Fruit fly (Drosophila melanogaster): Measurements from ENCODE around the gene CG5262.

CG5262 gene

dm6 chr3L:20448773-20449172 lies 18.5 kb upstream of the CG5262 start:
- TF ChIP-seq CTCF (optimal IDR thresholded peaks at IDR 0.05) (no peak), CG8478 (optimal IDR thresholded peaks at IDR 0.05) (no peak)

- TF ChIP-seq CG8478 (optimal IDR thresholded peaks at IDR 0.05) (no peak), CTCF (optimal IDR thresholded peaks at IDR 0.05) (no peak)
Measured at dm6 chr3L:20447957-20448356, 17.7 kb upstream of the CG5262 start.

- TF ChIP-seq CG8478 (optimal IDR thresholded peaks at IDR 0.05) (no peak), CTCF (optimal IDR thresholded peaks at IDR 0.05) (no peak)
Measured at dm6 chr3L:20447337-20447736, 17.1 kb upstream of the CG5262 start.

DNA sequence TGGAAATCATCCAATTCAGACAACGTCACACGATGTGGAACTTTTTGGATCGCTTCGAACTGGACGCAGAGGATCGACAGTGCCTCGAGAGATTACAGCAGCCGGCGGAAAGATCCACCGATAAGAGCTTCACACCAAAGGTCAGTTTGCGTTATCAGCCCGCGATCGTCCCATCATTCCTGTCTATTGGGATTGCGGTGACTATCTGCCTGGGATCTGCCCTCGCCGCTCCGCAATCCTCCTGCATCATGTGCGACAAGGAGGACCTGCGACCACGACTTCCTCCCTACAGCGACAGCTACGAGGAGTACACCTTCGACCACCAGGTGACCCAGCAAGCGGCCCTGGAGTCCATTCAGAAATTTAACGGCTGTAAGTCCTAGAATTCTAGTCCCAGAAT lies 15.8 kb upstream of the CG5262 start:
- no peak for TF ChIP-seq CG8478 (optimal IDR thresholded peaks at IDR 0.05)
- TF ChIP-seq CTCF (optimal IDR thresholded peaks at IDR 0.05) = no peak

DNA sequence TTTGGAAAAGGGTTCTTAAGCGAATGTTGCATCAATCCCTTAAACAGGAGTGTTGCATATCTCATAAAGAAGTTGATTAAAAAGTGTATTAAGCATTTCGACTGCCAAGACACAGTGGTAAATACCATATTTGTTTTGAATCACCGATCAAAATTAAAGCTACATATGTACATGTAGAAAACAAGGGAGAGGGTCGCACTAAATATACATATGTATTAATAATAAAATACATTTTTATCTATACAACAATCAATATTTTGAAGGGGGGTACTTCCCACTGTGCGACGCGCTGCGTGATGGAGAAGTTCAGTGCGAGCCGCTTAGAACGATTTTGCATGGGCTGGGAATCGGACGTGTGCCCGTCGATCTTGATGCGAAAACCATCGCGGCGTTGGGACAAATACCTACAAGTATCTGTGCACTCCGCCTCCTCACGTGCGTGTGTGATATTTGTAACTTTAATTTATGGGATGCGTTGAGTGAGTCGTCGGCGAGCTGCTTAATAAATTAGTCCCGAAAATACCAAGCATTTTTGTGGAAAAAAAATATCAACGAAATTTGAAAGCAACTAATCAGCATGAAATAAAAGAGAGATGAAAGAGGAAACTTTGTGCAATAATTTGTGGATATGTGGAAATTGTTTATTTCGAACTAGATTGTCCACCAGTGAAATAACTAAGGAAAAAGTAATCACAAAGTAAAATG lies 14.7 kb upstream of the CG5262 start:
- no peak for TF ChIP-seq CTCF (optimal IDR thresholded peaks at IDR 0.05)
- no peak for TF ChIP-seq CG8478 (optimal IDR thresholded peaks at IDR 0.05)

- TF ChIP-seq CTCF (optimal IDR thresholded peaks at IDR 0.05) = no peak
- no peak for TF ChIP-seq CG8478 (optimal IDR thresholded peaks at IDR 0.05)
Measured at dm6 chr3L:20442674-20443313, 12.5 kb upstream of the CG5262 start.

DNA sequence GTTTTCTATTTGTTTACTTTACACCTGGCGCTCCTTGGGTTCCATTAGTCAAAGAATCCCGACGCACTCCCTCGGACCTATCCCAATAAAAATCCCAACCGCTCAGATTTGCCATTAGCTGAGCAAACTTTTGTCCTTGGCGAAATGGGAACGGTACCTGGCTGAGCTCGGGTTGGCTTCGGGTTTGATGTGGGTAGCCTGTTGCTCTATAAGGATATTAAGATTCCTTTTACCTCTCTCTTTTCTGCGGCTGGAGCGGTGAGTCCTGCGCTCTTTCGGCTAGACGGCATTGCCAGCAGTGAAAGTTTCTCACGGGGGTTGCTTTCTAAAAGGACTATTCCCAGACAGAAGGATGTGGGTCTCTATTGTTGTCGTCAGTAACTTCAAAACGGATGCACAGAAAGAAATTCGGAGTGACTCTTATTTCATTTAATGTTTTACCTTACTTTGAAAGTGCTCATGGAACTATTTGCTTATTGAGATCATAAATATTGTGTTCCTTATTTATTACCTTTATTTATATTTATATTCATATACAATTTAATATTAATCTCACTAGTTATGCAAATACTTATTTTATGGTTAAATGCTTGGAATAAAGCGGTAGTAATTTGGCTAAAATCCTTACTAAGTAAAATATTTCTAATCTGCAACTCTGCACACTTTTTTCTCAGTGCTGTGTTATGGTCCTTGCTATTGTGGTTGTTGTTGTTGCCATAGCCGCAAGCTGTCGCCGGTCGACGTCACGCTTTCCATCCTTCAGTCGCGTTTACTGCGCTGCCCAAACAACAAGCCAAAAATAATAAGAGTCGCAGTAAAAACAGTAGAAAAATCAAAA lies 11.6 kb upstream of the CG5262 start, which contains the start of gene CG5910:
Gene CG5910 (plus strand): TSS at position 788 of the 838 bp plus-strand sequence.
- TF ChIP-seq CG8478 (optimal IDR thresholded peaks at IDR 0.05) (no peak), CTCF (optimal IDR thresholded peaks at IDR 0.05) (no peak)

DNA sequence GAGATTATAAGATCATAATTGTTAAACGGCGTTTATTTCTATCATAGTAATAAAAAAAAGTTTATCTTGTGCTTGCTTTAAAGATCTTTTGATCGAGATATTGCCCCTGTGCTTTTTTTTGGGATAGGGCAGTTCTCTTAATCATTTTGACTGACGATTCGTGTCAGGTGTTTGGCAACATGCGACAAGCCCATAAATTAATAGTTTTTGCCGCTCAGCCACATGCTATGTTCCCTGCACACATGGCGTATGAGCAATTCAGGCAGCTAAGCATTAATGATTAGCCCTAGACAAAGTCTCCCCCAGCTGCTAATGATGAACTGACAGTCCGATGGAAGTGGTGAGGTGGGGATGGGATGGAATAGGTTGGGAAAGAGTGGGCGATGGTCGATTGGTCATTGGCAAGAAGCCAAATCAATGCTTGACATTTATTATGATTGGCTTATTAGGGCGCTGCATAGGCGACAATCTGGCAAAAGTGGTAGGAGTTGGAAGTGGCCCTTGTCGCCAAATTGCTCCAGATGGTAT lies 10.7 kb upstream of the CG5262 start:
- TF ChIP-seq CTCF (optimal IDR thresholded peaks at IDR 0.05) = no peak
- TF ChIP-seq CG8478 (optimal IDR thresholded peaks at IDR 0.05) = no peak

DNA sequence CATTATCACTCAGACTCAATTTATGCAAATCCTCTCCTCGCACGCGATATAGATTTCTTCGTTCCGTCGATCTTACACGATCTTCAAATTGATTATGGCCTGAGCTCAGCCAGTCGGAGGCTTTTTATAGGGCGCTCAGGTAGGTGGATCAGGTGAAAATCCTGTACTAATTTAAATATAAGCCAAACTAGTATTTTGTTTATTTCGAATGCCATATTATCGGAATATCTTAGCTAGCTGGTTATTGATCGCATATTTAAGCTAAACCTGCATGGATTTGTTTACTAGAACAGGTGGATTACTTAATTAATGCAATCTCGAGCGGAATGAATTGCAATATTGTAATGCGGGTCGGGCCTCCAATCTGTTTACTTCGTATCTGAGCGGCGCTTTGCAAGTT lies 9.5 kb upstream of the CG5262 start, which contains the start of gene Hpd:
Gene Hpd (minus strand): TSS at position 101 of the 400 bp plus-strand sequence.
- TF ChIP-seq CG8478 (optimal IDR thresholded peaks at IDR 0.05) (no peak), CTCF (optimal IDR thresholded peaks at IDR 0.05) (no peak)

DNA sequence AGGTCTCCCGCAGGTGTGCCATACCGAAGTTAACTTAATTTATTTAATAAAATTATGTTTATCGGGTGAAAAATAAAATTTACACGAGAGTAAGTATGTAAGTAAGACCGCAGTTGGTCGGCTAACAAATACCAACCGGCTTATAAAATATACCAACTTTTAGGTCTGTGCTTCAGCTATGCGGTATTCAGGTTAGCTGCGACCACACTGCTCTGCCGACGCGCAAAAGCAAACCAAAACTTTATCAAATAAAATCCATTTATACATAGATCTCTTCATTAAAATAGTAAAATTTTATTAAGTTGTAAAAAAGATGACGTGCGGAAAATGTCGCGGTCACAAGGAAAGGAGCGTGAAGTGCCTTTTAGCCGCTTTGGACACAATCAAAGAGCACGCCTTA lies 5.8 kb upstream of the CG5262 start, which contains the start of the genes mRpL15 and CtIP:
Gene mRpL15 (minus strand): TSS at position 141 of the 400 bp plus-strand sequence.
Gene CtIP (plus strand): TSS at position 182 of the 400 bp plus-strand sequence.
- no peak for TF ChIP-seq CTCF (optimal IDR thresholded peaks at IDR 0.05)
- TF ChIP-seq CG8478 (optimal IDR thresholded peaks at IDR 0.05) = no peak

DNA sequence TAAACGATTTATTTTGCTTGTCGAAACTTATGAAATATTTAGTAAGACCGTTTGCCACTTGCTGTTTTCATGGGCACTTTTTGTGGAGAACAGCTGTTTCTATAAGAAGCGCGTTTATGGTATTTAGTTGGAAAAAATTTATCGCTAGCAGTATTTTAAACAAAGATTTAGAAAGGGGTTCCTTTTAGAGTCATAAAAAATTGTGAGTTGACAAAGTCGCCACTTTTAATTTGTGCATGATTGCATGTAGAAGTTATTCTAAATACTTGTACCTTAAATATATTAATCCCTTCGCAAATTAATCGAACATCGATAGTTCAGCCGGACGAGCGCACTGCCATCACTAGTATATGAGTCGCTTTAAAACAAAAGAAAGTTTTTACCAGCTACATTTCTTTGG lies 2.0 kb upstream of the CG5262 start, which contains the start of the genes Las and Psn:
Gene Las (minus strand): TSS at position 65 of the 400 bp plus-strand sequence.
Gene Psn (plus strand): TSS at position 172 of the 400 bp plus-strand sequence.
- no peak for TF ChIP-seq CTCF (optimal IDR thresholded peaks at IDR 0.05)
- no peak for TF ChIP-seq CG8478 (optimal IDR thresholded peaks at IDR 0.05)

DNA sequence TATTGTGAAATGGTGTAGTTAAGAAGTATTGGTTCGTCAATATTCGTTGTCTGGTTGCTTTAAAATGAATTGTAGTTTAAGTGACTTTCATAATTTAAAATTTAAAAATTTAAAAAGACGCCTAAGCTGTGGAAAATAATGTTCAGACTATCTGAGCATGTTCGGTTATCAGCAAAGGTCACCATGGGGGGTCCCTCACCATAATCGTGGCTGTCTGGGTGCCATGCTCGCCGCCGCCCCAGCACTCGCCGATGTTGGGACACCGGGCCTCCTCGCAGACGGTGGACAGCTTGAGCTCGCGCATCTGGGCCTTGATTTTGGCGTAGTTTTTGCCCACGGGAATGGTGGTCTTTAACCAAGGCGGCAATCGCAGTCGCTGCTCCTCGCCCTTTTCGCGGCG lies 1.3 kb upstream of the CG5262 start:
- TF ChIP-seq CTCF (optimal IDR thresholded peaks at IDR 0.05) = no peak
- TF ChIP-seq CG8478 (optimal IDR thresholded peaks at IDR 0.05) = no peak

- no peak for TF ChIP-seq CTCF (optimal IDR thresholded peaks at IDR 0.05)
- TF ChIP-seq CG8478 (optimal IDR thresholded peaks at IDR 0.05) = no peak
Measured at dm6 chr3L:20427449-20427848, 2.8 kb downstream of the CG5262 start, which contains the start of gene CG5274. CG5274 (minus strand) TSS chr3L:20427666.

DNA sequence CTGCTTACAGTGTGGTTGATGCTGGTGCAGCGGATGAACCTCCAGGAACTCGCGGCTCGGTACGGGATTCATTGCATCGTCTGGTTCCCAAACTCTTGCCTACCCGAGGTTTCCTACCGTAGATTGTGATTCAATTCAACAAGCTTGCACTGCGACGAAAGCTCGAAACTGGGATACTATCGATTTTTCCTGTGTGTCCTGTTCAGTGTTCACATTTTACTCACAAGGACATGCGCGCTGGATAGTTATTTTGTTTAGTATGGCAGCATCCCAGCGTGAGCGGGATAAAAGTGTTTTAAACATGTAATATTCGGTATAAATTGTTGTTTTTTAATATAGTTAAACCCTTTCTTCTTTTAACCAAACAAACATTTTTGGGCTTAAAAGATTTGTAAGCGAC lies 4.4 kb downstream of the CG5262 start, which contains the start of gene CG5282:
Gene CG5282 (minus strand): TSS at position 184 of the 400 bp plus-strand sequence.
- TF ChIP-seq CTCF (optimal IDR thresholded peaks at IDR 0.05) = no peak
- no peak for TF ChIP-seq CG8478 (optimal IDR thresholded peaks at IDR 0.05)

DNA sequence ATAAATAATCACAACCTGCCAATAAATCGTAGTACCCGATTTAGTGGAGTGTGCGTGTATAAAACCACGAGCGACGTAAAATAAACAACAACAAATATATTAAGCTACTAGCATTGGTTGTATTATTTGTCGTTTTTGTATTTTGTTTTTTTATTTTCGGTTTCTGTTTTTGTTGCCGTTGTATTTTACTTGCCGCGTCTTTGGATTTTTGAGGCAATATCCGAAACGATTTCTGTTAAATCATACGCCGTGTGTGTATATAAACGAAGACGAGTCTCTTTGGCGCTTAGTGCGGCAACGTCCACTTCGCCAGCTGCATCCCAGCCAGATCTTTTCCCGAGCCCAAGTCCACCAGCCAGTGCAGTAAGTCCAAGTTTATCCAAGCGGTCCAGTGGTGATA lies 17.0 kb downstream of the CG5262 start, which contains the start of gene zye:
Gene zye (plus strand): TSS at position 301 of the 400 bp plus-strand sequence.
- TF ChIP-seq CTCF (optimal IDR thresholded peaks at IDR 0.05) = no peak
- TF ChIP-seq CG8478 (optimal IDR thresholded peaks at IDR 0.05) = no peak
